Fruit fly (Drosophila melanogaster) whole organism, embryonic: ENCODE data around the gene CG2003.

ENCODE experiments used
- CG10147 ChIP-seq: fragments of 200-800 bp; sonication (Bioruptor generic); optimal IDR thresholded peaks from 2 replicates; lab custom pipeline; 2019; ENCODE audit warnings: missing biosample characterization, mild to moderate bottlenecking, missing genetic modification characterization, moderate library complexity
- CG10431 ChIP-seq: fragments of 200-800 bp; sonication (Bioruptor generic); optimal IDR thresholded peaks from 3 replicates; lab custom pipeline; 2018; ENCODE audit warnings: missing biosample characterization, mild to moderate bottlenecking, missing genetic modification characterization
- CG12104 ChIP-seq: fragments of 200-800 bp; sonication (Bioruptor generic); optimal IDR thresholded peaks from 3 replicates; lab custom pipeline; 2016; ENCODE audit warnings: missing biosample characterization, missing genetic modification characterization
- CG12391 ChIP-seq: fragments of 200-800 bp; sonication (Bioruptor generic); optimal IDR thresholded peaks from 3 replicates; lab custom pipeline; 2018; ENCODE audit warnings: missing biosample characterization, mild to moderate bottlenecking, missing genetic modification characterization, moderate library complexity
- CG13296 ChIP-seq: fragments of 200-800 bp; sonication (Bioruptor generic); optimal IDR thresholded peaks from 3 replicates; lab custom pipeline; 2018; ENCODE audit warnings: missing biosample characterization, mild to moderate bottlenecking, missing genetic modification characterization
- CG13424 ChIP-seq: fragments of 200-800 bp; sonication (Bioruptor generic); optimal IDR thresholded peaks from 2 replicates; lab custom pipeline; 2019; ENCODE audit warnings: missing biosample characterization, mild to moderate bottlenecking, missing genetic modification characterization, moderate library complexity
- CG15073 ChIP-seq: fragments of 200-800 bp; sonication (Bioruptor generic); optimal IDR thresholded peaks from 2 replicates; lab custom pipeline; 2016; ENCODE audit warnings: missing biosample characterization, missing genetic modification characterization
- CG18262 ChIP-seq: fragments of 200-800 bp; optimal IDR thresholded peaks from 3 replicates; lab custom pipeline; 2019; ENCODE audit warnings: missing biosample characterization, mild to moderate bottlenecking, missing genetic modification characterization, moderate library complexity
- CG2116 ChIP-seq: fragments of 200-800 bp; sonication (Bioruptor generic); optimal IDR thresholded peaks from 3 replicates; lab custom pipeline; 2018; ENCODE audit warnings: missing biosample characterization, mild to moderate bottlenecking, missing genetic modification characterization
- CG2129 ChIP-seq: fragments of 200-800 bp; sonication (Bioruptor generic); IDR thresholded peaks from 2 replicates; pipeline ENCODE4 v1.3.6; 2022; ENCODE audit warnings: missing biosample characterization, missing genetic modification characterization; ENCODE audit not compliant: partially characterized antibody
- CG2202 ChIP-seq: fragments of 200-800 bp; sonication (Bioruptor generic); optimal IDR thresholded peaks from 2 replicates; lab custom pipeline; 2018; ENCODE audit warnings: missing biosample characterization, mild to moderate bottlenecking, missing genetic modification characterization
- CG2889 ChIP-seq: fragments of 200-800 bp; sonication (Bioruptor generic); IDR thresholded peaks from 3 replicates; pipeline ENCODE4 v1.3.6; 2022; ENCODE audit warnings: missing biosample characterization, missing genetic modification characterization
- CG30431 ChIP-seq: fragments of 200-800 bp; sonication (Bioruptor generic); optimal IDR thresholded peaks from 2 replicates; lab custom pipeline; 2017; ENCODE audit warnings: missing biosample characterization, missing genetic modification characterization
- CG6654 ChIP-seq: fragments of 200-800 bp; sonication (Bioruptor generic); optimal IDR thresholded peaks from 2 replicates; lab custom pipeline; 2017; ENCODE audit warnings: missing biosample characterization, mild to moderate bottlenecking, missing genetic modification characterization
- CG6689 ChIP-seq: fragments of 200-800 bp; sonication (Bioruptor generic); IDR thresholded peaks from 2 replicates; pipeline ENCODE4 v1.3.6; 2022; ENCODE audit warnings: missing biosample characterization, missing genetic modification characterization
- CG6854 ChIP-seq: fragments of 200-800 bp; sonication (Bioruptor generic); optimal IDR thresholded peaks from 3 replicates; lab custom pipeline; 2017; ENCODE audit warnings: missing biosample characterization, mild to moderate bottlenecking, missing genetic modification characterization
- CG7839 ChIP-seq: fragments of 200-800 bp; sonication (Bioruptor generic); optimal IDR thresholded peaks from 3 replicates; lab custom pipeline; 2018; ENCODE audit warnings: missing biosample characterization, mild to moderate bottlenecking, missing genetic modification characterization, moderate library complexity
- CG8388 ChIP-seq: fragments of 200-800 bp; sonication (Bioruptor generic); optimal IDR thresholded peaks from 2 replicates; lab custom pipeline; 2019; ENCODE audit warnings: missing biosample characterization, mild to moderate bottlenecking, missing genetic modification characterization, moderate library complexity
- CG8924 ChIP-seq: fragments of 200-800 bp; optimal IDR thresholded peaks from 3 replicates; lab custom pipeline; 2019; ENCODE audit warnings: missing biosample characterization, mild to moderate bottlenecking, missing genetic modification characterization, moderate library complexity
- Elba2 ChIP-seq: fragments of 200-800 bp; sonication (Bioruptor generic); optimal IDR thresholded peaks from 3 replicates; lab custom pipeline; 2016; ENCODE audit warnings: missing biosample characterization, missing genetic modification characterization
- Fer2 ChIP-seq: fragments of 200-800 bp; sonication (Bioruptor generic); optimal IDR thresholded peaks from 2 replicates; lab custom pipeline; 2018; ENCODE audit warnings: missing biosample characterization, mild to moderate bottlenecking, missing genetic modification characterization, moderate library complexity
- HmgD ChIP-seq: fragments of 200-800 bp; sonication (Bioruptor generic); optimal IDR thresholded peaks from 3 replicates; lab custom pipeline; 2016; ENCODE audit warnings: missing biosample characterization, missing genetic modification characterization
- Hmr ChIP-seq: fragments of 200-800 bp; sonication (Bioruptor generic); optimal IDR thresholded peaks from 3 replicates; lab custom pipeline; 2017; ENCODE audit warnings: mild to moderate bottlenecking, missing biosample characterization, missing genetic modification reagents, missing genetic modification characterization
- Kr ChIP-seq: fragments of 200-800 bp; sonication (Bioruptor generic); optimal IDR thresholded peaks from 2 replicates; lab custom pipeline; 2017; ENCODE audit warnings: missing biosample characterization, mild to moderate bottlenecking, missing genetic modification characterization
- Lhr ChIP-seq: fragments of 200-800 bp; sonication (Bioruptor generic); optimal IDR thresholded peaks from 3 replicates; lab custom pipeline; 2017; ENCODE audit warnings: mild to moderate bottlenecking, missing biosample characterization, missing genetic modification reagents, missing genetic modification characterization
- Max ChIP-seq: fragments of 200-800 bp; sonication (Bioruptor generic); optimal IDR thresholded peaks from 2 replicates; lab custom pipeline; 2016; ENCODE audit warnings: missing biosample characterization, mild to moderate bottlenecking, missing genetic modification characterization
- NC2β ChIP-seq: fragments of 200-800 bp; sonication (Bioruptor generic); optimal IDR thresholded peaks from 2 replicates; lab custom pipeline; 2016; ENCODE audit warnings: missing biosample characterization, missing genetic modification characterization
- Oaz ChIP-seq: fragments of 200-800 bp; sonication (Bioruptor generic); IDR thresholded peaks from 2 replicates; pipeline ENCODE4 v1.3.6; 2022; ENCODE audit warnings: missing biosample characterization, missing genetic modification characterization
- Ptx1 ChIP-seq: fragments of 200-800 bp; sonication (Bioruptor generic); IDR thresholded peaks from 2 replicates; pipeline ENCODE4 v1.3.6; 2022; ENCODE audit warnings: missing biosample characterization, missing genetic modification characterization
- Ravus ChIP-seq: fragments of 200-800 bp; sonication (Bioruptor generic); IDR thresholded peaks from 2 replicates; pipeline ENCODE4 v1.3.6; 2022; ENCODE audit warnings: missing biosample characterization, missing genetic modification characterization
- Rx ChIP-seq: fragments of 200-800 bp; sonication (Bioruptor generic); IDR thresholded peaks from 2 replicates; pipeline ENCODE4 v1.3.6; 2022; ENCODE audit warnings: missing biosample characterization, missing genetic modification characterization
- Sry-β ChIP-seq: fragments of 200-800 bp; sonication (Bioruptor generic); optimal IDR thresholded peaks from 2 replicates; lab custom pipeline; 2018; ENCODE audit warnings: missing biosample characterization, mild to moderate bottlenecking, missing genetic modification characterization, moderate library complexity
- Tbp ChIP-seq: fragments of >200 bp; optimal IDR thresholded peaks from 2 replicates; lab custom pipeline; 2018; ENCODE audit warnings: missing biosample characterization, missing genetic modification characterization
- Trl ChIP-seq, 3 experiments: fragments of >200 bp in 2 of 3; fragments of 200-800 bp in 1 of 3; sonication (Bioruptor generic) in 1 of 3; optimal IDR thresholded peaks; 2 replicates in 1 of 3; 3 replicates in 2 of 3; lab custom pipeline; 2016 to 2017; ENCODE audit warnings: missing biosample characterization in 1 of 3, missing genetic modification characterization in 1 of 3
- amos ChIP-seq: fragments of 200-800 bp; sonication (Bioruptor generic); IDR thresholded peaks from 2 replicates; pipeline ENCODE4 v1.3.6; 2022; ENCODE audit warnings: missing biosample characterization, missing genetic modification characterization; ENCODE audit not compliant: partially characterized antibody
- az2 ChIP-seq: fragments of 200-800 bp; sonication (Bioruptor generic); optimal IDR thresholded peaks from 3 replicates; lab custom pipeline; 2016; ENCODE audit warnings: missing biosample characterization, missing genetic modification characterization
- br ChIP-seq: fragments of >200 bp; optimal IDR thresholded peaks from 2 replicates; lab custom pipeline; 2017
- cwo ChIP-seq: fragments of 200-800 bp; sonication (Bioruptor generic); optimal IDR thresholded peaks from 3 replicates; lab custom pipeline; 2017; ENCODE audit warnings: missing biosample characterization, missing genetic modification characterization, mild to moderate bottlenecking, moderate library complexity, missing genetic modification reagents
- ems ChIP-seq: fragments of 200-800 bp; sonication (Bioruptor generic); optimal IDR thresholded peaks from 3 replicates; lab custom pipeline; 2016; ENCODE audit warnings: missing biosample characterization, missing genetic modification characterization
- eyg ChIP-seq: fragments of 200-800 bp; sonication (Bioruptor generic); optimal IDR thresholded peaks from 3 replicates; lab custom pipeline; 2016; ENCODE audit warnings: missing biosample characterization, missing genetic modification characterization
- fd64A ChIP-seq: fragments of 200-800 bp; sonication (Bioruptor generic); optimal IDR thresholded peaks from 3 replicates; lab custom pipeline; 2018; ENCODE audit warnings: missing biosample characterization, mild to moderate bottlenecking, missing genetic modification characterization
- h ChIP-seq: fragments of >200 bp; optimal IDR thresholded peaks from 2 replicates; lab custom pipeline; 2017
- pb ChIP-seq: fragments of 200-800 bp; sonication (Bioruptor generic); optimal IDR thresholded peaks from 3 replicates; lab custom pipeline; 2016; ENCODE audit warnings: missing biosample characterization, missing genetic modification characterization
- rib ChIP-seq: fragments of 200-800 bp; sonication (Bioruptor generic); IDR thresholded peaks from 2 replicates; pipeline ENCODE4 v1.3.6; 2022; ENCODE audit warnings: missing biosample characterization, missing genetic modification characterization
- run ChIP-seq: fragments of 200-800 bp; sonication (Bioruptor generic); optimal IDR thresholded peaks from 3 replicates; lab custom pipeline; 2018; ENCODE audit warnings: missing biosample characterization, mild to moderate bottlenecking, missing genetic modification characterization
- sens-2 ChIP-seq: fragments of 200-800 bp; sonication (Bioruptor generic); IDR thresholded peaks from 2 replicates; pipeline ENCODE4 v1.3.6; 2022; ENCODE audit warnings: missing biosample characterization, missing genetic modification characterization
- tin ChIP-seq: fragments of 200-800 bp; sonication (Bioruptor generic); optimal IDR thresholded peaks from 3 replicates; lab custom pipeline; 2016; ENCODE audit warnings: missing biosample characterization, missing genetic modification characterization
- tll ChIP-seq, 2 experiments: fragments of 200-800 bp in 1 of 2; fragments of >200 bp in 1 of 2; sonication (Bioruptor generic) in 1 of 2; optimal IDR thresholded peaks; 2 replicates each; lab custom pipeline; 2017 to 2019; ENCODE audit warnings: missing biosample characterization in 2 of 2, missing genetic modification characterization in 2 of 2, mild to moderate bottlenecking in 1 of 2, moderate library complexity in 1 of 2
- tna ChIP-seq: fragments of 200-800 bp; sonication (Bioruptor generic); IDR thresholded peaks from 2 replicates; pipeline ENCODE4 v1.3.6; 2022; ENCODE audit warnings: missing biosample characterization, missing genetic modification characterization; ENCODE audit not compliant: partially characterized antibody
- twi ChIP-seq: fragments of 200-800 bp; optimal IDR thresholded peaks from 2 replicates; lab custom pipeline; 2019; ENCODE audit warnings: missing biosample characterization, mild to moderate bottlenecking, missing genetic modification characterization, moderate library complexity
- zfh1 ChIP-seq: fragments of 200-800 bp; sonication (Bioruptor generic); IDR thresholded peaks from 3 replicates; pipeline ENCODE4 v1.3.6; 2022; ENCODE audit warnings: missing biosample characterization, missing genetic modification characterization

CG2003 gene

dm6 chr3R:31941580-31941979 lies 36.3 kb upstream of the CG2003 start (continued):
- TF ChIP-seq CG2202 (tag; lab: Kevin White, UChicago) (no peak), CG6654 (GFP tag; lab: Kevin White, UChicago) (no peak), Rx (GFP tag; lab: Robert Waterston, UW) (peak; percentile 48; the same call in 1 of the 2 replicates), sens-2 (GFP tag; lab: Robert Waterston, UW) (peak; percentile 42; the same call in 1 of the 2 replicates), Trl (optimal IDR thresholded peaks at IDR 0.05; lab: Kevin White, UChicago) (no peak), Trl (GFP tag; optimal IDR thresholded peaks at IDR 0.05; lab: Kevin White, UChicago) (no peak), Sry-β (GFP tag; lab: Kevin White, UChicago) (no peak), CG13424 (tag; lab: Kevin White, UChicago) (peak; percentile 86), CG12104 (GFP tag; lab: Kevin White, UChicago) (peak; percentile 20), run (tag; lab: Kevin White, UChicago) (no peak), twi (no peak), CG8924 (peak; percentile 75), pb (GFP tag; lab: Kevin White, UChicago) (no peak), br (lab: Kevin White, UChicago) (no peak), zfh1 (GFP tag; lab: Robert Waterston, UW) (peak; percentile 48; the same call in 1 of the 3 replicates), CG2129 (no peak), Ptx1 (peak; percentile 74), CG13296 (GFP tag; lab: Kevin White, UChicago) (peak; percentile 60), Oaz (GFP tag; lab: Robert Waterston, UW) (0 out of 2 replicates have a peak, but pooled peaks have one; percentile 39), CG12391 (peak; percentile 77), Hmr (no peak), cwo (GFP tag; lab: Kevin White, UChicago) (peak; percentile 39), tna (GFP tag; lab: Robert Waterston, UW) (no peak), Lhr (GFP tag; lab: Kevin White, UChicago) (no peak), NC2β (GFP tag; lab: Kevin White, UChicago) (no peak), CG6854 (GFP tag; lab: Kevin White, UChicago) (peak; percentile 26), CG6689 (GFP tag; lab: Robert Waterston, UW) (peak; percentile 72), CG7839 (peak; percentile 66), CG18262 (tag; lab: Kevin White, UChicago) (peak; percentile 75), CG10147 (GFP tag; lab: Kevin White, UChicago) (no peak), ems (peak; percentile 23), fd64A (GFP tag; lab: Kevin White, UChicago) (no peak), eyg (no peak), Tbp (GFP tag; lab: Kevin White, UChicago) (no peak), Elba2 (GFP tag; lab: Kevin White, UChicago) (no peak), h (no peak), Fer2 (tag; lab: Kevin White, UChicago) (no peak), CG8388 (GFP tag; lab: Kevin White, UChicago) (peak; percentile 49), Kr (no peak), CG2116 (GFP tag; lab: Kevin White, UChicago) (peak; percentile 11), tll (GFP tag; optimal IDR thresholded peaks at IDR 0.05; lab: Kevin White, UChicago) (no peak), Ravus (GFP tag; lab: Robert Waterston, UW) (no peak), CG2889 (no peak), CG15073 (GFP tag; lab: Kevin White, UChicago) (no peak), tin (GFP tag; lab: Kevin White, UChicago) (peak; percentile 22), Max (GFP tag; lab: Kevin White, UChicago) (peak; percentile 1), az2 (GFP tag; lab: Kevin White, UChicago) (peak; percentile 55), HmgD (GFP tag; lab: Kevin White, UChicago) (no peak), rib (GFP tag; lab: Robert Waterston, UW) (no peak), CG30431 (GFP tag; lab: Kevin White, UChicago) (no peak), CG10431 (no peak), amos (GFP tag; lab: Robert Waterston, UW) (no peak)
